Fruit fly (Drosophila melanogaster): Measurements from ENCODE around the gene Sfp24Bc.

The Sfp24Bc gene

DNA sequence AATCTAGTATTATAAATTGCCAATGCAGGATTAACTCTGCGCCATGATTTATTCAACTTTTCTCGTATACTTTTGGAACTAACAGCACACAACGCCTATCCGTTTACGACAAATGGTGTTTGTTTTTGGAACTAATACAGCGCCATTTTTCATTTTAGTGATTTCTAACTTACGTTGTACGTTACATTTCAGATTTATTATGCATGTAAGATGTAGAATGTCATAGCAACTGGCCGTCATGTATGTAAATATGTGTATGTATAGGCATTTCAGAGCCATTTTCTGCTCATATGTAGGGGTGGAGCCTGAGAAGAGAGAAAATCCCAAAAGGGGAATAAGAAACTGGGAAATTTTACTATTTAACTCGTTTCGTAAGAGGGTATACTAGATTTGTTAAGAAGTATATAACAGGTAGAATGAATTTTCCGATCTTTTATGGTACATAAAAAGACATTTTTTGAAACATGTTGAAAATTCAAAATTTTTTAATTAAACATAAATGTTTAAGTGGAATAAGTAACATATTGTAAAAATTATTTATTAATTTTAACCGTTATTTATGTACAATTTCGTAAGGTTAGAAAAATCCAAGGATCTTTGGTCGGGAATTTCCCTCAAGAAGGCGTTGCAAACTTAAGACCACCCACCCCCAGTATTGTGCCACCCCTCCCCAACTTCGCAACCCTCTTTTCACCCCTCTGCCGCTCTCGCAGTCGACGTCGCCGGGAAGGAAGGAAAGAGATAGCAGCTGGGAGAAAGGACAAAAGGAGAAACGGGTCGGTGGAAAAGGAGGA lies 12.8 kb downstream of the Sfp24Bc start (continued):
- TF ChIP-seq Hmr (GFP tag; optimal IDR thresholded peaks at IDR 0.05) (peak; percentile 64), jumu (GFP tag; optimal IDR thresholded peaks at IDR 0.05) (no peak), gce (GFP tag; IDR thresholded peaks at IDR 0.05) (peak; percentile 53; the same call in 1 of the 3 replicates), gem (tag; optimal IDR thresholded peaks at IDR 0.05) (peak; percentile 39), ase (GFP tag; IDR thresholded peaks at IDR 0.05) (peak; percentile 71; the same call in 2 of the 3 replicates), yki (optimal IDR thresholded peaks at IDR 0.05) (peak; percentile 32), CG13624 (GFP tag; optimal IDR thresholded peaks at IDR 0.05) (peak; percentile 70), ham (GFP tag; IDR thresholded peaks at IDR 0.05) (no peak), az2 (GFP tag; optimal IDR thresholded peaks at IDR 0.05) (peak; percentile 62), salm (tag; optimal IDR thresholded peaks at IDR 0.05) (no peak), cg (GFP tag; optimal IDR thresholded peaks at IDR 0.05) (peak; percentile 50), nmo (GFP tag; optimal IDR thresholded peaks at IDR 0.05) (peak; percentile 79), CG6683 (GFP tag; optimal IDR thresholded peaks at IDR 0.05) (no peak), tap (tag; optimal IDR thresholded peaks at IDR 0.05) (peak; percentile 10), Optix (GFP tag; IDR thresholded peaks at IDR 0.05) (peak; percentile 61; the same call in 2 of the 3 replicates), CG12942 (GFP tag; optimal IDR thresholded peaks at IDR 0.05) (peak; percentile 31), nerfin-1 (tag; optimal IDR thresholded peaks at IDR 0.05) (peak; percentile 100), CG2712 (tag; optimal IDR thresholded peaks at IDR 0.05) (peak; percentile 71), CG1233 (GFP tag; optimal IDR thresholded peaks at IDR 0.05) (peak; percentile 43), Drgx (GFP tag; IDR thresholded peaks at IDR 0.05) (peak; percentile 81), Hr78 (GFP tag; optimal IDR thresholded peaks at IDR 0.05) (no peak), CG11695 (GFP tag; IDR thresholded peaks at IDR 0.05) (peak; percentile 60; the same call in 1 of the 3 replicates), al (GFP tag; IDR thresholded peaks at IDR 0.05) (0 out of 2 replicates have a peak, but pooled peaks have one; percentile 3), hb (GFP tag; IDR thresholded peaks at IDR 0.05; ENCODE audit: partially characterized antibody) (no peak), croc (GFP tag; conservative IDR thresholded peaks at IDR 0.05) (peak; percentile 34; the same call in 1 of the 3 replicates), CG30431 (GFP tag; optimal IDR thresholded peaks at IDR 0.05) (no peak), ap (GFP tag; IDR thresholded peaks at IDR 0.05) (no peak), CG15696 (tag; optimal IDR thresholded peaks at IDR 0.05) (peak; percentile 84), CG33213 (GFP tag; optimal IDR thresholded peaks at IDR 0.05) (peak; percentile 86), grau (tag; optimal IDR thresholded peaks at IDR 0.05) (peak; percentile 49), ind (GFP tag; optimal IDR thresholded peaks at IDR 0.05) (peak; percentile 61), CG18262 (tag; optimal IDR thresholded peaks at IDR 0.05) (peak; percentile 50), Bteb2 (GFP tag; optimal IDR thresholded peaks at IDR 0.05) (peak; percentile 33), pita (GFP tag; optimal IDR thresholded peaks at IDR 0.05) (peak; percentile 66), HmgD (GFP tag; optimal IDR thresholded peaks at IDR 0.05) (peak; percentile 75), lbe (GFP tag; optimal IDR thresholded peaks at IDR 0.05) (peak; percentile 34), ken (GFP tag; IDR thresholded peaks at IDR 0.05) (peak; percentile 72), Rfx (GFP tag; IDR thresholded peaks at IDR 0.05) (peak; percentile 70), ro (GFP tag; IDR thresholded peaks at IDR 0.05) (no peak), CG1603 (tag; optimal IDR thresholded peaks at IDR 0.05) (peak; percentile 48), CG18599 (GFP tag; optimal IDR thresholded peaks at IDR 0.05) (peak; percentile 48), CG8478 (optimal IDR thresholded peaks at IDR 0.05) (no peak), H15 (GFP tag; IDR thresholded peaks at IDR 0.05) (peak; percentile 35; the same call in 1 of the 3 replicates), prd (optimal IDR thresholded peaks at IDR 0.05) (no peak), prd (GFP tag; IDR thresholded peaks at IDR 0.05) (peak; percentile 72), disco-r (GFP tag; optimal IDR thresholded peaks at IDR 0.05) (peak; percentile 10), ac (GFP tag; optimal IDR thresholded peaks at IDR 0.05) (no peak), dysf (GFP tag; IDR thresholded peaks at IDR 0.05) (peak; percentile 3; the same call in 1 of the 3 replicates), stc (GFP tag; IDR thresholded peaks at IDR 0.05) (0 out of 2 replicates have a peak, but pooled peaks have one; percentile 17), CG17912 (GFP tag; optimal IDR thresholded peaks at IDR 0.05) (peak; percentile 45)
